Fruit fly (Drosophila melanogaster): ENCODE results near the gene dy.

Gene dy

DNA sequence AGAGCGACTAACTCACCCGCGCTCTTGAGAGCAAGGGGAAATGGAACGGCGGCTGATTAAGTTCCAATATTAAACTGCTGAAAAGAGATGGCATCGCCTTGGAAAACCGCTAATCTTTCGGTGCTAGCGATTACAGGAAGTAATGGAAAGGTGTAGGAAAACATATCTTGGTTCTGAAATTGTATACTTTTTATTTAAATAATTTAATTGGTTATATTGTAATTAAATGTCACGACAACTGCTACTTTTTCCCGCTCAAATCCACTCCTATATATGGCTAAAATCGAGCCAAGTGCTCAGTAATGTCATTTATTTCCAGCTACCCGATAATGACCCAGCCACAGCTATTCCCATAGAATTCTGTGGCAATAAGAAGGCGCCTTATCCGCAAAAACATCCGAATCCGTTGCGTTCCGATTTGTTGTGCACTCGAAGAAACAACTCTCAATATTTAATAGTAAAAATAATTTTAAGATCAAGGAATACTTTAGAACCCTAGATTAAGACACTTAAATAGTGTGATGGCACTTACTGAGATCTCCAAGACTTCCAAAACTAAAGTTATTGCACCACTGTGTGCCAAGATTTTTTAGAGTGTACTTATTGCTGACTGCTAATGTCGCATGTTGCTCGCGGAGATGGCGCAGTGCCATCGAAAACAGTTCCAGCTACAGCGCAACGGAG lies 9.7 kb upstream of the dy start (continued):
- peak; percentile 64 for TF ChIP-seq CG15011 (GFP tag; optimal IDR thresholded peaks at IDR 0.05)
- TF ChIP-seq nom (GFP tag; optimal IDR thresholded peaks at IDR 0.05) = peak; percentile 59
- TF ChIP-seq CG2889 (GFP tag; IDR thresholded peaks at IDR 0.05) = peak; percentile 31; the same call in 1 of the 3 replicates
- TF ChIP-seq CG9876 (GFP tag; optimal IDR thresholded peaks at IDR 0.05) = no peak
- TF ChIP-seq pan (optimal IDR thresholded peaks at IDR 0.05) = no peak
- peak in 1 of 2 experiments; percentile 77 for TF ChIP-seq pan (GFP tag; optimal IDR thresholded peaks at IDR 0.05 in 1 of 2, IDR thresholded peaks at IDR 0.05 in 1 of 2)
- TF ChIP-seq Atf6 (GFP tag; IDR thresholded peaks at IDR 0.05) = peak; percentile 67
- peak; percentile 40 for TF ChIP-seq CG9437 (GFP tag; optimal IDR thresholded peaks at IDR 0.05)
- peak; percentile 94 for TF ChIP-seq Ets65A (GFP tag)
- peak; percentile 79 for TF ChIP-seq CG18599 (GFP tag; optimal IDR thresholded peaks at IDR 0.05)
- TF ChIP-seq CG31365 (tag; optimal IDR thresholded peaks at IDR 0.05) = no peak
- no peak for TF ChIP-seq tll (GFP tag; optimal IDR thresholded peaks at IDR 0.05)
- peak; percentile 56 for TF ChIP-seq NfI (GFP tag; optimal IDR thresholded peaks at IDR 0.05)
- peak; percentile 31 for TF ChIP-seq shn (GFP tag; optimal IDR thresholded peaks at IDR 0.05)
- TF ChIP-seq twi (tag; optimal IDR thresholded peaks at IDR 0.05) = peak; percentile 22
- no peak for TF ChIP-seq hbn (GFP tag; IDR thresholded peaks at IDR 0.05; ENCODE audit: partially characterized antibody)
- no peak for TF ChIP-seq hkb (optimal IDR thresholded peaks at IDR 0.05)
- peak; percentile 85 for TF ChIP-seq hkb (GFP tag; IDR thresholded peaks at IDR 0.05)
- TF ChIP-seq CG10274 (GFP tag; optimal IDR thresholded peaks at IDR 0.05) = peak; percentile 10
- peak in 1 of 3 experiments; percentile 32 for TF ChIP-seq lola (GFP tag; optimal IDR thresholded peaks at IDR 0.05)
- no peak for TF ChIP-seq h (optimal IDR thresholded peaks at IDR 0.05)
- peak; percentile 74 for TF ChIP-seq CoRest (tag; optimal IDR thresholded peaks at IDR 0.05)
- TF ChIP-seq grau (tag; optimal IDR thresholded peaks at IDR 0.05) = peak; percentile 78
- peak; percentile 47 for TF ChIP-seq CG17568 (GFP tag; optimal IDR thresholded peaks at IDR 0.05)
- peak; percentile 85 for TF ChIP-seq unpg (GFP tag; optimal IDR thresholded peaks at IDR 0.05)
- TF ChIP-seq fd96Cb (tag; optimal IDR thresholded peaks at IDR 0.05) = peak; percentile 64
- peak; percentile 51 for TF ChIP-seq Nf-YB (GFP tag; optimal IDR thresholded peaks at IDR 0.05)
- no peak for TF ChIP-seq disco-r (GFP tag; optimal IDR thresholded peaks at IDR 0.05)
- TF ChIP-seq BEAF-32 (GFP tag; optimal IDR thresholded peaks at IDR 0.05) = no peak
- TF ChIP-seq CG43689 (GFP tag; IDR thresholded peaks at IDR 0.05) = peak; percentile 9; the same call in 1 of the 2 replicates
- TF ChIP-seq Bdp1 (GFP tag; optimal IDR thresholded peaks at IDR 0.05) = peak; percentile 18
- peak; percentile 31 for TF ChIP-seq CG3838 (GFP tag; optimal IDR thresholded peaks at IDR 0.05)
- peak; percentile 13 for TF ChIP-seq run (tag; optimal IDR thresholded peaks at IDR 0.05)
- no peak for TF ChIP-seq CG14860 (GFP tag; IDR thresholded peaks at IDR 0.05; ENCODE audit: partially characterized antibody)
- TF ChIP-seq Hr3 (GFP tag; optimal IDR thresholded peaks at IDR 0.05) = peak; percentile 70
- TF ChIP-seq nerfin-1 (tag; optimal IDR thresholded peaks at IDR 0.05) = peak; percentile 39
- peak; percentile 70 for TF ChIP-seq CG17361 (GFP tag; IDR thresholded peaks at IDR 0.05)
- peak; percentile 43; the same call in 1 of the 2 replicates for TF ChIP-seq ro (GFP tag; IDR thresholded peaks at IDR 0.05)
- peak; percentile 32 for TF ChIP-seq Ets97D (GFP tag; optimal IDR thresholded peaks at IDR 0.05)
- TF ChIP-seq CG14710 (tag; optimal IDR thresholded peaks at IDR 0.05) = peak; percentile 48
- peak; percentile 63; the same call in 1 of the 3 replicates for TF ChIP-seq H15 (GFP tag; IDR thresholded peaks at IDR 0.05)
- TF ChIP-seq mld (GFP tag; IDR thresholded peaks at IDR 0.05; ENCODE audit: partially characterized antibody) = no peak
- peak; percentile 22 for TF ChIP-seq CG8089 (GFP tag; optimal IDR thresholded peaks at IDR 0.05)
- peak; percentile 38 for TF ChIP-seq CG1792 (GFP tag; optimal IDR thresholded peaks at IDR 0.05)
- TF ChIP-seq Nf-YA (GFP tag; IDR thresholded peaks at IDR 0.05) = peak; percentile 58
- peak; percentile 52 for TF ChIP-seq ssp (GFP tag; IDR thresholded peaks at IDR 0.05)
- TF ChIP-seq ewg (GFP tag; optimal IDR thresholded peaks at IDR 0.05) = peak; percentile 52
- peak; percentile 48 for TF ChIP-seq CG33213 (GFP tag; optimal IDR thresholded peaks at IDR 0.05)
- TF ChIP-seq CTCF (GFP tag; optimal IDR thresholded peaks at IDR 0.05) = peak; percentile 9
- peak; percentile 16 for TF ChIP-seq CG6683 (GFP tag; optimal IDR thresholded peaks at IDR 0.05)
